Worm (Caenorhabditis elegans) whole organism, L4 larva: ENCODE measurements around the gene C04G6.11.

Source experiments
- D1046.2 ChIP-seq: fragments of 200-800 bp; sonication (Bioruptor generic); IDR thresholded peaks from 2 replicates; pipeline ENCODE4 v1.3.6; 2022; ENCODE audit warnings: missing genetic modification characterization, missing compliant biosample characterization
- F44E2.7 ChIP-seq: fragments of 200-800 bp; sonication (Bioruptor generic); IDR thresholded peaks from 2 replicates; pipeline ENCODE4 v2.1.2; 2022; ENCODE audit warnings: missing genetic modification characterization, missing compliant biosample characterization
- F49E8.2 ChIP-seq: sonication (generic microtip); optimal IDR thresholded peaks from 2 replicates; lab custom pipeline; 2016; ENCODE audit warnings: missing compliant biosample characterization, mild to moderate bottlenecking, missing genetic modification characterization, borderline replicate concordance
- T20F7.1 ChIP-seq: fragments of 200-800 bp; sonication (Bioruptor generic); optimal IDR thresholded peaks from 2 replicates; lab custom pipeline; 2018; ENCODE audit warnings: mild to moderate bottlenecking, missing genetic modification characterization, missing compliant biosample characterization
- T26A8.4 ChIP-seq: fragments of 200-800 bp; sonication (Bioruptor generic); IDR thresholded peaks from 2 replicates; pipeline ENCODE4 v1.3.6; 2022; ENCODE audit warnings: missing genetic modification characterization, missing compliant biosample characterization
- Y48G9A.11 ChIP-seq: fragments of 200-800 bp; sonication (Bioruptor generic); IDR thresholded peaks from 2 replicates; pipeline ENCODE4 v1.3.6; 2022; ENCODE audit warnings: missing genetic modification reagents, missing genetic modification characterization, missing compliant biosample characterization
- ZK337.2 ChIP-seq: fragments of 200-800 bp; sonication (Bioruptor generic); IDR thresholded peaks from 2 replicates; pipeline ENCODE4 v1.3.6; 2022; ENCODE audit warnings: missing genetic modification reagents, missing genetic modification characterization, missing compliant biosample characterization
- aha-1 ChIP-seq: fragments of 150-350 bp; peaks from one replicate; lab custom pipeline; 2014; ENCODE audit warnings: missing biosample characterization, missing genetic modification characterization
- ceh-44 ChIP-seq: fragments of 200-800 bp; sonication (Bioruptor generic); IDR thresholded peaks from 2 replicates; pipeline ENCODE4 v1.3.6; 2022; ENCODE audit warnings: missing genetic modification reagents, missing genetic modification characterization, missing compliant biosample characterization
- ceh-82 ChIP-seq: sonication (generic microtip); optimal IDR thresholded peaks from 2 replicates; lab custom pipeline; 2017; ENCODE audit warnings: missing biosample characterization, missing genetic modification characterization
- ces-1 ChIP-seq: fragments of 150-350 bp; sonication (generic microtip); optimal IDR thresholded peaks from 4 replicates; lab custom pipeline; 2014; ENCODE audit warnings: missing biosample characterization, missing genetic modification reagents, missing genetic modification characterization
- cey-2 ChIP-seq: sonication (generic microtip); optimal IDR thresholded peaks from 3 replicates; lab custom pipeline; 2017; ENCODE audit warnings: missing genetic modification characterization, mild to moderate bottlenecking, missing compliant biosample characterization, antibody characterized with exemption, borderline replicate concordance; ENCODE audit not compliant: insufficient read depth
- ctbp-1 ChIP-seq: fragments of 200-800 bp; sonication (Bioruptor generic); IDR thresholded peaks from 2 replicates; pipeline ENCODE4 v1.3.6; 2022; ENCODE audit warnings: missing genetic modification reagents, missing genetic modification characterization, missing compliant biosample characterization
- daf-12 ChIP-seq: fragments of 150-350 bp; optimal IDR thresholded peaks from 2 replicates; lab custom pipeline; 2014; ENCODE audit warnings: missing biosample characterization, missing genetic modification reagents, missing genetic modification characterization
- daf-16 ChIP-seq, 3 experiments: sonication (generic microtip); optimal IDR thresholded peaks; 2 replicates each; lab custom pipeline; 2016 to 2017; ENCODE audit warnings: missing genetic modification characterization in 3 of 3, missing genetic modification reagents in 3 of 3, mild to moderate bottlenecking in 2 of 3, missing compliant biosample characterization in 2 of 3, missing biosample characterization in 1 of 3, moderate library complexity in 1 of 3
- dmd-6 ChIP-seq: fragments of 200-800 bp; sonication (Bioruptor generic); IDR thresholded peaks from 2 replicates; pipeline ENCODE4 v1.3.6; 2022; ENCODE audit warnings: missing genetic modification reagents, missing genetic modification characterization, missing compliant biosample characterization
- dmd-9 ChIP-seq: fragments of 200-800 bp; sonication (Bioruptor generic); IDR thresholded peaks from 2 replicates; pipeline ENCODE4 v1.3.6; 2022; ENCODE audit warnings: missing genetic modification reagents, missing genetic modification characterization, missing compliant biosample characterization
- dpl-1 ChIP-seq: fragments of 150-350 bp; optimal IDR thresholded peaks from 2 replicates; lab custom pipeline; 2014; ENCODE audit warnings: missing biosample characterization, missing genetic modification reagents, missing genetic modification characterization
- duxl-1 ChIP-seq: sonication (generic microtip); optimal IDR thresholded peaks from 2 replicates; lab custom pipeline; 2016; ENCODE audit warnings: mild to moderate bottlenecking, missing genetic modification characterization, moderate library complexity, missing compliant biosample characterization; ENCODE audit not compliant: poor library complexity
- fkh-10 ChIP-seq: fragments of 150-350 bp; optimal IDR thresholded peaks from 2 replicates; lab custom pipeline; 2014; ENCODE audit warnings: missing biosample characterization, missing genetic modification reagents, missing genetic modification characterization
- gei-8 ChIP-seq: fragments of 200-800 bp; sonication (Bioruptor generic); optimal IDR thresholded peaks from 2 replicates; lab custom pipeline; 2018; ENCODE audit warnings: mild to moderate bottlenecking, missing genetic modification characterization, missing compliant biosample characterization
- hlh-11 ChIP-seq: fragments of 200-800 bp; sonication (Bioruptor generic); optimal IDR thresholded peaks from 2 replicates; lab custom pipeline; 2018; ENCODE audit warnings: mild to moderate bottlenecking, missing genetic modification characterization, missing compliant biosample characterization
- hlh-30 ChIP-seq: sonication (generic microtip); optimal IDR thresholded peaks from 2 replicates; lab custom pipeline; 2017; ENCODE audit warnings: antibody characterized with exemption, mild to moderate bottlenecking, missing genetic modification characterization, missing compliant biosample characterization; ENCODE audit not compliant: insufficient read depth
- jun-1 ChIP-seq: fragments of 150-350 bp; optimal IDR thresholded peaks from 2 replicates; lab custom pipeline; 2014; ENCODE audit warnings: missing biosample characterization, missing genetic modification reagents, missing genetic modification characterization
- lim-7 ChIP-seq: fragments of 200-800 bp; sonication (Bioruptor generic); IDR thresholded peaks from 2 replicates; pipeline ENCODE4 v1.3.6; 2022; ENCODE audit warnings: missing genetic modification characterization, missing compliant biosample characterization
- lin-13 ChIP-seq: fragments of 150-350 bp; optimal IDR thresholded peaks from 2 replicates; lab custom pipeline; 2014; ENCODE audit warnings: missing biosample characterization, missing genetic modification reagents, missing genetic modification characterization
- lin-29 ChIP-seq: fragments of 200-800 bp; sonication (Bioruptor generic); IDR thresholded peaks from 2 replicates; pipeline ENCODE4 v1.3.6; 2022; ENCODE audit warnings: missing genetic modification reagents, missing genetic modification characterization, missing compliant biosample characterization
- lin-38 ChIP-seq: fragments of 200-800 bp; sonication (Bioruptor generic); IDR thresholded peaks from 2 replicates; pipeline ENCODE4 v1.3.6; 2022; ENCODE audit warnings: missing genetic modification reagents, missing genetic modification characterization, missing compliant biosample characterization
- lir-3 ChIP-seq: sonication (generic microtip); optimal IDR thresholded peaks from 2 replicates; lab custom pipeline; 2016; ENCODE audit warnings: mild to moderate bottlenecking, missing genetic modification characterization, missing compliant biosample characterization
- lsy-2 ChIP-seq, 2 experiments: fragments of 150-350 bp in 1 of 2; sonication (generic microtip) in 1 of 2; optimal IDR thresholded peaks; 2 replicates each; lab custom pipeline; 2014 to 2017; ENCODE audit warnings: missing biosample characterization in 2 of 2, missing genetic modification characterization in 2 of 2
- mep-1 ChIP-seq: fragments of 150-350 bp; sonication (generic microtip); optimal IDR thresholded peaks from 3 replicates; lab custom pipeline; 2014; ENCODE audit warnings: missing biosample characterization, missing genetic modification characterization
- mes-2 ChIP-seq: sonication (generic microtip); optimal IDR thresholded peaks from 2 replicates; lab custom pipeline; 2016; ENCODE audit warnings: missing genotype, mild to moderate bottlenecking, missing genetic modification characterization, missing compliant biosample characterization; ENCODE audit not compliant: poor library complexity, severe bottlenecking
- mxl-3 ChIP-seq: fragments of 200-800 bp; sonication (Bioruptor generic); optimal IDR thresholded peaks from 2 replicates; lab custom pipeline; 2018; ENCODE audit warnings: mild to moderate bottlenecking, missing genetic modification characterization, missing compliant biosample characterization
- nhr-10 ChIP-seq: fragments of 150-350 bp; optimal IDR thresholded peaks from 2 replicates; lab custom pipeline; 2014; ENCODE audit warnings: missing biosample characterization, missing genetic modification characterization
- nhr-111 ChIP-seq: fragments of 200-800 bp; sonication (Bioruptor generic); optimal IDR thresholded peaks from 2 replicates; lab custom pipeline; 2018; ENCODE audit warnings: mild to moderate bottlenecking, missing genetic modification characterization, missing compliant biosample characterization
- nhr-237 ChIP-seq: sonication (generic microtip); optimal IDR thresholded peaks from 2 replicates; lab custom pipeline; 2017; ENCODE audit warnings: missing biosample characterization, missing genetic modification characterization
- nhr-6 ChIP-seq: fragments of 150-350 bp; optimal IDR thresholded peaks from 2 replicates; lab custom pipeline; 2014; ENCODE audit warnings: missing biosample characterization, missing genetic modification characterization
- nhr-76 ChIP-seq: fragments of 150-350 bp; optimal IDR thresholded peaks from 2 replicates; lab custom pipeline; 2014; ENCODE audit warnings: missing biosample characterization, missing genetic modification characterization
- pha-4 ChIP-seq, 2 experiments: fragments of 150-350 bp in 1 of 2; fragments of 200-800 bp in 1 of 2; sonication (Bioruptor generic) in 1 of 2; IDR thresholded peaks in 1 of 2; optimal IDR thresholded peaks in 1 of 2; 2 replicates each; pipeline versions ENCODE4 v1.3.6 to Lab custom; 2014 to 2022; ENCODE audit warnings: missing genetic modification characterization in 2 of 2, missing genetic modification reagents in 2 of 2, missing biosample characterization in 1 of 2, missing compliant biosample characterization in 1 of 2
- pqm-1 ChIP-seq: sonication (generic microtip); optimal IDR thresholded peaks from 2 replicates; lab custom pipeline; 2017; ENCODE audit warnings: missing biosample characterization, missing genetic modification characterization
- rbr-2 ChIP-seq: sonication (generic microtip); optimal IDR thresholded peaks from 2 replicates; lab custom pipeline; 2016; ENCODE audit warnings: missing genotype, missing genetic modification characterization, missing compliant biosample characterization
- saeg-2 ChIP-seq: fragments of 200-800 bp; sonication (Bioruptor generic); IDR thresholded peaks from 2 replicates; pipeline ENCODE4 v1.3.6; 2022; ENCODE audit warnings: missing genetic modification reagents, missing genetic modification characterization, missing compliant biosample characterization
- sdz-12 ChIP-seq: fragments of 200-800 bp; sonication (Bioruptor generic); optimal IDR thresholded peaks from 2 replicates; lab custom pipeline; 2018; ENCODE audit warnings: mild to moderate bottlenecking, missing genetic modification characterization, missing compliant biosample characterization
- set-16 ChIP-seq: fragments of 200-800 bp; sonication (Bioruptor generic); IDR thresholded peaks from 2 replicates; pipeline ENCODE4 v1.3.6; 2022; ENCODE audit warnings: missing genetic modification reagents, missing genetic modification characterization, missing compliant biosample characterization
- tra-1 ChIP-seq: fragments of 200-800 bp; sonication (Bioruptor generic); IDR thresholded peaks from 2 replicates; pipeline ENCODE4 v1.3.6; 2022; ENCODE audit warnings: missing genetic modification reagents, missing genetic modification characterization, missing compliant biosample characterization
- unc-62 ChIP-seq, 3 experiments: fragments of 150-350 bp in 1 of 3; sonication (generic microtip); optimal IDR thresholded peaks in 2 of 3; peaks in 1 of 3; 1 replicate in 1 of 3; 2 replicates in 2 of 3; lab custom pipeline; 2014 to 2017; ENCODE audit warnings: missing biosample characterization in 3 of 3, missing genetic modification characterization in 3 of 3, missing genetic modification reagents in 3 of 3, missing genotype in 1 of 3
- zag-1 ChIP-seq: fragments of 150-350 bp; optimal IDR thresholded peaks from 2 replicates; lab custom pipeline; 2014; ENCODE audit warnings: missing biosample characterization, missing genetic modification characterization
- zip-11 ChIP-seq: fragments of 200-800 bp; sonication (Bioruptor generic); IDR thresholded peaks from 2 replicates; pipeline ENCODE4 v1.3.6; 2022; ENCODE audit warnings: missing genetic modification characterization, missing compliant biosample characterization
- ztf-11 ChIP-seq: fragments of 150-350 bp; optimal IDR thresholded peaks from 2 replicates; lab custom pipeline; 2014; ENCODE audit warnings: missing biosample characterization, missing genetic modification characterization

C04G6.11 gene

ce11 chrII:5105020-5105419, 1.4 kb upstream of the C04G6.11 start (continued):
- TF ChIP-seq ceh-44 (GFP tag; lab: Robert Waterston, UW), result peak; percentile 76
- peak; percentile 70 for TF ChIP-seq hlh-30 (tag; lab: Kevin White, UChicago)
- TF ChIP-seq nhr-10 (tag; lab: Kevin White, UChicago), result no peak
- TF ChIP-seq nhr-237 (tag; lab: Kevin White, UChicago), result no peak
- peak; percentile 88 for TF ChIP-seq D1046.2 (GFP tag; lab: Robert Waterston, UW)
- peak; percentile 0 for TF ChIP-seq fkh-10 (GFP tag; lab: Kevin White, UChicago)
- peak in 1 of 2 experiments; percentile 82 for TF ChIP-seq unc-62 (GFP tag; optimal IDR thresholded peaks at IDR 0.05 in 1 of 2; lab: Kevin White, UChicago)
- TF ChIP-seq unc-62 (tag; optimal IDR thresholded peaks at IDR 0.05; lab: Kevin White, UChicago), result no peak
- TF ChIP-seq sdz-12, result peak; percentile 77
- TF ChIP-seq ceh-82 (tag; lab: Kevin White, UChicago), result no peak
- TF ChIP-seq hlh-11 (tag; lab: Kevin White, UChicago), result no peak
- TF ChIP-seq mep-1 (tag; lab: Kevin White, UChicago), result peak; percentile 72
- TF ChIP-seq zag-1, result no peak
- TF ChIP-seq ctbp-1 (GFP tag; lab: Robert Waterston, UW), result peak; percentile 89
- TF ChIP-seq nhr-76 (tag; lab: Kevin White, UChicago), result no peak
- TF ChIP-seq nhr-6 (tag; lab: Kevin White, UChicago), result peak; percentile 62
- TF ChIP-seq ztf-11 (tag; lab: Kevin White, UChicago), result no peak
- peak; percentile 48 for TF ChIP-seq lin-13 (GFP tag; lab: Kevin White, UChicago)
- peak; percentile 75 for TF ChIP-seq F44E2.7 (GFP tag; lab: Robert Waterston, UW)
- 0 out of 2 replicates have a peak, but pooled peaks have one; percentile 73 for TF ChIP-seq ZK337.2
- peak; percentile 88 for TF ChIP-seq gei-8
- peak; percentile 39 for TF ChIP-seq dpl-1 (GFP tag; lab: Kevin White, UChicago)
- TF ChIP-seq daf-12, result no peak
- peak; percentile 92 for TF ChIP-seq mes-2 (tag; lab: Kevin White, UChicago)
- peak in 1 of 2 experiments; percentile 94 for TF ChIP-seq daf-16 (GFP tag; optimal IDR thresholded peaks at IDR 0.05; lab: Kevin White, UChicago)
- peak; percentile 78 for TF ChIP-seq daf-16 (tag; optimal IDR thresholded peaks at IDR 0.05; lab: Kevin White, UChicago)
- peak; percentile 76 for TF ChIP-seq Y48G9A.11 (GFP tag; lab: Robert Waterston, UW)
- peak; percentile 69 for TF ChIP-seq mxl-3 (GFP tag; lab: Kevin White, UChicago)
- peak; percentile 97 for TF ChIP-seq lim-7 (GFP tag; lab: Robert Waterston, UW)
- TF ChIP-seq F49E8.2 (tag; lab: Kevin White, UChicago), result peak; percentile 63
- TF ChIP-seq cey-2 (tag; lab: Kevin White, UChicago), result no peak
- peak; percentile 85 for TF ChIP-seq duxl-1 (tag; lab: Kevin White, UChicago)
- peak; percentile 71 for TF ChIP-seq rbr-2 (tag; lab: Kevin White, UChicago)
- TF ChIP-seq ces-1 (GFP tag; lab: Kevin White, UChicago), result peak; percentile 29
- TF ChIP-seq dmd-9, result 0 out of 2 replicates have a peak, but pooled peaks have one; percentile 30
- TF ChIP-seq set-16, result no peak
- TF ChIP-seq nhr-111 (GFP tag; lab: Kevin White, UChicago), result peak; percentile 87
- TF ChIP-seq pqm-1, result no peak
- peak; percentile 99 for TF ChIP-seq aha-1
- peak; percentile 87 for TF ChIP-seq tra-1 (GFP tag; lab: Robert Waterston, UW)
- no peak; the same call in 1 of the 2 replicates for TF ChIP-seq pha-4 (GFP tag; IDR thresholded peaks at IDR 0.05; lab: Robert Waterston, UW)
- no peak for TF ChIP-seq pha-4 (tag; optimal IDR thresholded peaks at IDR 0.05; lab: Kevin White, UChicago)
- TF ChIP-seq T26A8.4, result no peak; the same call in 1 of the 2 replicates
- TF ChIP-seq lir-3 (tag; lab: Kevin White, UChicago), result peak; percentile 78
- no peak for TF ChIP-seq lsy-2 (tag; optimal IDR thresholded peaks at IDR 0.05; lab: Kevin White, UChicago)
- no peak for TF ChIP-seq jun-1 (tag; lab: Kevin White, UChicago)
- no peak for TF ChIP-seq T20F7.1
- peak; percentile 73; the same call in 1 of the 2 replicates for TF ChIP-seq zip-11 (GFP tag; lab: Robert Waterston, UW)
- peak; percentile 65 for TF ChIP-seq lin-29 (GFP tag; lab: Robert Waterston, UW)
- TF ChIP-seq saeg-2 (GFP tag; lab: Robert Waterston, UW), result 0 out of 2 replicates have a peak, but pooled peaks have one; percentile 59
- no peak; the same call in none of the 2 replicates for TF ChIP-seq lin-38 (GFP tag; lab: Robert Waterston, UW)
- TF ChIP-seq dmd-6 (GFP tag; lab: Robert Waterston, UW), result peak; percentile 82
